Fruit fly (Drosophila melanogaster) S2 (cell line): Measurements from ENCODE around the gene CG17109.

Experiments
- CG8478 ChIP-seq: fragments of >200 bp; optimal IDR thresholded peaks from 2 replicates; lab custom pipeline; 2018
- CTCF ChIP-seq, 2 experiments: fragments of >200 bp; optimal IDR thresholded peaks; 2 replicates each; lab custom pipeline; 2018

dm6 chr3R:23081265-23081664, 14.2 kb upstream of the CG17109 start:
- TF ChIP-seq CG8478 (lab: Kevin White, UChicago) (no peak), CTCF (optimal IDR thresholded peaks at IDR 0.05; lab: Kevin White, UChicago) (no peak)
